Fruit fly (Drosophila melanogaster) whole organism, embryonic: Measurements from ENCODE around the gene CkIIalpha-i3.
A peak's percentile ranks its signal among the peaks of the same experiment; 100 is the strongest.

Experiments used
- Atf3 ChIP-seq: fragments of 200-800 bp; sonication (Bioruptor generic); optimal IDR thresholded peaks from 3 replicates; lab custom pipeline; 2016; ENCODE audit warnings: missing biosample characterization, missing genetic modification characterization
- Bdp1 ChIP-seq: fragments of 200-800 bp; sonication (Bioruptor generic); optimal IDR thresholded peaks from 3 replicates; lab custom pipeline; 2016; ENCODE audit warnings: missing biosample characterization, missing genetic modification characterization
- BtbVII ChIP-seq: fragments of 200-800 bp; sonication (Bioruptor generic); optimal IDR thresholded peaks from 3 replicates; lab custom pipeline; 2017; ENCODE audit warnings: missing biosample characterization, mild to moderate bottlenecking, missing genetic modification characterization
- CG11456 ChIP-seq: fragments of 200-800 bp; sonication (Bioruptor generic); IDR thresholded peaks from 3 replicates; pipeline ENCODE4 v1.3.6; 2022; ENCODE audit warnings: missing biosample characterization, missing genetic modification characterization
- CG12299 ChIP-seq: fragments of 200-800 bp; sonication (Bioruptor generic); optimal IDR thresholded peaks from 2 replicates; lab custom pipeline; 2018; ENCODE audit warnings: missing biosample characterization, mild to moderate bottlenecking, missing genetic modification characterization
- CG14860 ChIP-seq: fragments of 200-800 bp; sonication (Bioruptor generic); IDR thresholded peaks from 3 replicates; pipeline ENCODE4 v1.3.6; 2022; ENCODE audit warnings: missing biosample characterization, missing genetic modification characterization; ENCODE audit not compliant: partially characterized antibody
- CG16863 ChIP-seq: fragments of 200-800 bp; sonication (Bioruptor generic); optimal IDR thresholded peaks from 3 replicates; lab custom pipeline; 2016; ENCODE audit warnings: missing biosample characterization, missing genetic modification characterization
- CG17186 ChIP-seq: fragments of 200-800 bp; sonication (Bioruptor generic); optimal IDR thresholded peaks from 3 replicates; lab custom pipeline; 2017; ENCODE audit warnings: missing biosample characterization, missing genetic modification reagents, missing genetic modification characterization
- CG18619 ChIP-seq: fragments of 200-800 bp; sonication (Bioruptor generic); optimal IDR thresholded peaks from 3 replicates; lab custom pipeline; 2017; ENCODE audit warnings: missing biosample characterization, mild to moderate bottlenecking, missing genetic modification characterization
- CG2889 ChIP-seq: fragments of 200-800 bp; sonication (Bioruptor generic); IDR thresholded peaks from 3 replicates; pipeline ENCODE4 v1.3.6; 2022; ENCODE audit warnings: missing biosample characterization, missing genetic modification characterization
- CG32532 ChIP-seq: fragments of 200-800 bp; sonication (Bioruptor generic); IDR thresholded peaks from 2 replicates; pipeline ENCODE4 v1.3.6; 2022; ENCODE audit warnings: missing biosample characterization, missing genetic modification characterization
- CG3847 ChIP-seq: fragments of 200-800 bp; sonication (Bioruptor generic); IDR thresholded peaks from 2 replicates; pipeline ENCODE4 v1.3.6; 2022; ENCODE audit warnings: missing biosample characterization, missing genetic modification characterization
- CG3995 ChIP-seq: fragments of 200-800 bp; sonication (Bioruptor generic); optimal IDR thresholded peaks from 3 replicates; lab custom pipeline; 2016; ENCODE audit warnings: missing biosample characterization, missing genetic modification characterization
- CG4328 ChIP-seq: fragments of 200-800 bp; sonication (Bioruptor generic); optimal IDR thresholded peaks from 3 replicates; lab custom pipeline; 2017; ENCODE audit warnings: missing biosample characterization, missing genetic modification reagents, missing genetic modification characterization
- CG4360 ChIP-seq: fragments of 200-800 bp; sonication (Bioruptor generic); IDR thresholded peaks from 2 replicates; pipeline ENCODE4 v1.3.6; 2022; ENCODE audit warnings: missing biosample characterization, missing genetic modification characterization
- CG6254 ChIP-seq: fragments of 200-800 bp; sonication (Bioruptor generic); optimal IDR thresholded peaks from 3 replicates; lab custom pipeline; 2017; ENCODE audit warnings: mild to moderate bottlenecking, missing biosample characterization, missing genetic modification reagents, missing genetic modification characterization
- CG7786 ChIP-seq: fragments of 200-800 bp; sonication (Bioruptor generic); optimal IDR thresholded peaks from 2 replicates; lab custom pipeline; 2016; ENCODE audit warnings: missing biosample characterization, missing genetic modification characterization
- CG9609 ChIP-seq: fragments of 200-800 bp; sonication (Bioruptor generic); optimal IDR thresholded peaks from 3 replicates; lab custom pipeline; 2016; ENCODE audit warnings: missing biosample characterization, missing genetic modification characterization
- CHES-1-like ChIP-seq: fragments of 200-800 bp; sonication (Bioruptor generic); optimal IDR thresholded peaks from 2 replicates; lab custom pipeline; 2016; ENCODE audit warnings: missing biosample characterization, missing genetic modification characterization
- ERR ChIP-seq: fragments of 200-800 bp; sonication (Bioruptor generic); optimal IDR thresholded peaks from 2 replicates; lab custom pipeline; 2016; ENCODE audit warnings: missing biosample characterization, missing genetic modification characterization
- H2.0 ChIP-seq: fragments of 200-800 bp; sonication (Bioruptor generic); IDR thresholded peaks from 2 replicates; pipeline ENCODE4 v1.3.6; 2022; ENCODE audit warnings: missing biosample characterization, missing genetic modification characterization
- HLH3B ChIP-seq: fragments of 200-800 bp; sonication (Bioruptor generic); IDR thresholded peaks from 2 replicates; pipeline ENCODE4 v1.3.6; 2022; ENCODE audit warnings: missing biosample characterization, missing genetic modification characterization
- HmgD ChIP-seq: fragments of 200-800 bp; sonication (Bioruptor generic); optimal IDR thresholded peaks from 3 replicates; lab custom pipeline; 2016; ENCODE audit warnings: missing biosample characterization, missing genetic modification characterization
- Kr ChIP-seq: fragments of 200-800 bp; sonication (Bioruptor generic); optimal IDR thresholded peaks from 2 replicates; lab custom pipeline; 2017; ENCODE audit warnings: missing biosample characterization, mild to moderate bottlenecking, missing genetic modification characterization
- Lhr ChIP-seq: fragments of 200-800 bp; sonication (Bioruptor generic); optimal IDR thresholded peaks from 3 replicates; lab custom pipeline; 2017; ENCODE audit warnings: mild to moderate bottlenecking, missing biosample characterization, missing genetic modification reagents, missing genetic modification characterization
- Lpt ChIP-seq: fragments of >200 bp; optimal IDR thresholded peaks from 2 replicates; lab custom pipeline; 2018; ENCODE audit warnings: missing biosample characterization, missing genetic modification characterization
- Mad ChIP-seq: fragments of 200-800 bp; sonication (Bioruptor generic); optimal IDR thresholded peaks from 2 replicates; lab custom pipeline; 2016; ENCODE audit warnings: missing biosample characterization, missing genetic modification characterization
- NFAT ChIP-seq: fragments of 200-800 bp; sonication (Bioruptor generic); IDR thresholded peaks from 2 replicates; pipeline ENCODE4 v1.3.6; 2022; ENCODE audit warnings: missing biosample characterization, missing genetic modification characterization
- Nf-YA ChIP-seq: fragments of 200-800 bp; sonication (Bioruptor generic); IDR thresholded peaks from 2 replicates; pipeline ENCODE4 v1.3.6; 2022; ENCODE audit warnings: missing biosample characterization, missing genetic modification characterization
- Poxn ChIP-seq: fragments of 200-800 bp; sonication (Bioruptor generic); IDR thresholded peaks from 2 replicates; pipeline ENCODE4 v1.3.6; 2022; ENCODE audit warnings: missing biosample characterization, missing genetic modification characterization
- Ptx1 ChIP-seq: fragments of 200-800 bp; sonication (Bioruptor generic); IDR thresholded peaks from 2 replicates; pipeline ENCODE4 v1.3.6; 2022; ENCODE audit warnings: missing biosample characterization, missing genetic modification characterization
- TFAM ChIP-seq: fragments of 200-800 bp; sonication (Bioruptor generic); optimal IDR thresholded peaks from 2 replicates; lab custom pipeline; 2017; ENCODE audit warnings: missing biosample characterization, missing genetic modification characterization, inconsistent platforms
- ase ChIP-seq: fragments of 200-800 bp; sonication (Bioruptor generic); IDR thresholded peaks from 3 replicates; pipeline ENCODE4 v1.3.6; 2022; ENCODE audit warnings: missing biosample characterization, missing genetic modification characterization
- bsh ChIP-seq, 2 experiments: fragments of 200-800 bp; sonication (Bioruptor generic); optimal IDR thresholded peaks; 2 replicates each; lab custom pipeline; 2017 to 2018; ENCODE audit warnings: mild to moderate bottlenecking in 2 of 2, missing biosample characterization in 2 of 2, missing genetic modification characterization in 2 of 2, moderate library complexity in 1 of 2
- ci ChIP-seq: fragments of 200-800 bp; sonication (Bioruptor generic); IDR thresholded peaks from 3 replicates; pipeline ENCODE4 v1.3.6; 2022; ENCODE audit warnings: missing biosample characterization, missing genetic modification characterization
- dmrt99B ChIP-seq: fragments of 200-800 bp; sonication (Bioruptor generic); optimal IDR thresholded peaks from 2 replicates; lab custom pipeline; 2018; ENCODE audit warnings: missing biosample characterization, mild to moderate bottlenecking, missing genetic modification characterization, moderate library complexity
- eyg ChIP-seq: fragments of 200-800 bp; sonication (Bioruptor generic); optimal IDR thresholded peaks from 3 replicates; lab custom pipeline; 2016; ENCODE audit warnings: missing biosample characterization, missing genetic modification characterization
- grau ChIP-seq: fragments of 200-800 bp; optimal IDR thresholded peaks from 3 replicates; lab custom pipeline; 2019; ENCODE audit warnings: missing biosample characterization, mild to moderate bottlenecking, missing genetic modification characterization, moderate library complexity
- gt ChIP-seq: fragments of 200-800 bp; sonication (Bioruptor generic); IDR thresholded peaks from 2 replicates; pipeline ENCODE4 v1.3.6; 2022; ENCODE audit warnings: missing biosample characterization, missing genetic modification characterization
- her ChIP-seq: fragments of 200-800 bp; sonication (Bioruptor generic); optimal IDR thresholded peaks from 2 replicates; lab custom pipeline; 2016; ENCODE audit warnings: missing biosample characterization, missing genetic modification characterization
- nerfin-2 ChIP-seq: fragments of 200-800 bp; sonication (Bioruptor generic); IDR thresholded peaks from 2 replicates; pipeline ENCODE4 v1.3.6; 2022; ENCODE audit warnings: missing biosample characterization, missing genetic modification characterization; ENCODE audit not compliant: partially characterized antibody
- nmo ChIP-seq: fragments of 200-800 bp; sonication (Bioruptor generic); optimal IDR thresholded peaks from 2 replicates; lab custom pipeline; 2018; ENCODE audit warnings: missing biosample characterization, mild to moderate bottlenecking, missing genetic modification characterization, moderate library complexity
- otp ChIP-seq: fragments of 200-800 bp; sonication (Bioruptor generic); IDR thresholded peaks from 3 replicates; pipeline ENCODE4, ENCODE4 v1.3.6; 2022; ENCODE audit warnings: missing biosample characterization, missing genetic modification characterization
- pb ChIP-seq: fragments of 200-800 bp; sonication (Bioruptor generic); optimal IDR thresholded peaks from 3 replicates; lab custom pipeline; 2016; ENCODE audit warnings: missing biosample characterization, missing genetic modification characterization
- repo ChIP-seq: fragments of 200-800 bp; sonication (Bioruptor generic); optimal IDR thresholded peaks from 2 replicates; lab custom pipeline; 2016; ENCODE audit warnings: missing biosample characterization, missing genetic modification characterization
- sd ChIP-seq: fragments of 200-800 bp; sonication (Bioruptor generic); optimal IDR thresholded peaks from 3 replicates; lab custom pipeline; 2018; ENCODE audit warnings: missing biosample characterization, mild to moderate bottlenecking, missing genetic modification characterization, moderate library complexity
- sens ChIP-seq: fragments of 200-800 bp; sonication (Bioruptor generic); peaks from one replicate; lab custom pipeline; 2016; ENCODE audit warnings: missing biosample characterization, missing genetic modification characterization
- slp2 ChIP-seq: fragments of 200-800 bp; sonication (Bioruptor generic); optimal IDR thresholded peaks from 2 replicates; lab custom pipeline; 2016; ENCODE audit warnings: missing biosample characterization, missing genetic modification characterization
- tin ChIP-seq: fragments of 200-800 bp; sonication (Bioruptor generic); optimal IDR thresholded peaks from 3 replicates; lab custom pipeline; 2016; ENCODE audit warnings: missing biosample characterization, missing genetic modification characterization
- toy ChIP-seq: fragments of 200-800 bp; sonication (Bioruptor generic); IDR thresholded peaks from 2 replicates; pipeline ENCODE4 v1.3.6; 2022; ENCODE audit warnings: missing biosample characterization, missing genetic modification characterization
- tup ChIP-seq: fragments of 200-800 bp; sonication (Bioruptor generic); optimal IDR thresholded peaks from 2 replicates; lab custom pipeline; 2016; ENCODE audit warnings: missing biosample characterization, mild to moderate bottlenecking, missing genetic modification characterization, moderate library complexity

CkIIalpha-i3 gene

dm6 chr3L:725527-726191 lies 15.3 kb upstream of the CkIIalpha-i3 start (continued):
- TF ChIP-seq CHES-1-like = peak; percentile 65
- TF ChIP-seq CG4360 = 0 out of 2 replicates have a peak, but pooled peaks have one; percentile 52
- no peak for TF ChIP-seq Lpt (GFP tag; lab: Kevin White, UChicago)
- TF ChIP-seq CG9609 (GFP tag; lab: Kevin White, UChicago) = peak; percentile 85
- TF ChIP-seq Bdp1 (GFP tag; lab: Kevin White, UChicago) = peak; percentile 43
- peak; percentile 84 for TF ChIP-seq CG16863 (GFP tag; lab: Kevin White, UChicago)
- peak; percentile 76 for TF ChIP-seq Mad
- TF ChIP-seq repo (GFP tag; lab: Kevin White, UChicago) = peak; percentile 77
- peak; percentile 99 for TF ChIP-seq sens (GFP tag; lab: Kevin White, UChicago)
- 0 out of 3 replicates have a peak, but pooled peaks have one; percentile 39 for TF ChIP-seq CG2889 (GFP tag; lab: Robert Waterston, UW)
- TF ChIP-seq CG14860 (GFP tag; lab: Robert Waterston, UW) = no peak
- TF ChIP-seq ase (GFP tag; lab: Robert Waterston, UW) = peak; percentile 21; the same call in 1 of the 3 replicates
- TF ChIP-seq nerfin-2 = no peak
- no peak for TF ChIP-seq NFAT
- TF ChIP-seq CG12299 = no peak
- TF ChIP-seq nmo (GFP tag; lab: Kevin White, UChicago) = peak; percentile 84
- TF ChIP-seq sd (tag; lab: Kevin White, UChicago) = peak; percentile 45
- peak; percentile 53 for TF ChIP-seq CG17186 (GFP tag; lab: Kevin White, UChicago)
- peak; percentile 26 for TF ChIP-seq eyg (GFP tag; lab: Kevin White, UChicago)
- peak; percentile 18 for TF ChIP-seq HmgD (GFP tag; lab: Kevin White, UChicago)
- no peak for TF ChIP-seq Poxn
- peak; percentile 21; the same call in 1 of the 2 replicates for TF ChIP-seq CG3847
- peak; percentile 88 for TF ChIP-seq tin
- TF ChIP-seq otp (GFP tag; lab: Robert Waterston, UW) = peak; percentile 92
- TF ChIP-seq BtbVII = no peak
- peak; percentile 59 for TF ChIP-seq dmrt99B
- TF ChIP-seq CG3995 (GFP tag; lab: Kevin White, UChicago) = no peak
- TF ChIP-seq CG4328 (GFP tag; lab: Kevin White, UChicago) = no peak
- TF ChIP-seq grau (tag; lab: Kevin White, UChicago) = peak; percentile 72
- TF ChIP-seq bsh (GFP tag; optimal IDR thresholded peaks at IDR 0.05; lab: Kevin White, UChicago) = peak in 1 of 2 experiments; percentile 91
- TF ChIP-seq toy (GFP tag; lab: Robert Waterston, UW) = no peak
- peak; percentile 74 for TF ChIP-seq TFAM (GFP tag; lab: Kevin White, UChicago)
- TF ChIP-seq ci (GFP tag; lab: Robert Waterston, UW) = peak; percentile 89
- peak; percentile 82 for TF ChIP-seq Kr
- TF ChIP-seq CG6254 (GFP tag; lab: Kevin White, UChicago) = peak; percentile 65
- TF ChIP-seq H2.0 (GFP tag; lab: Robert Waterston, UW) = peak; percentile 45; the same call in 1 of the 2 replicates
- TF ChIP-seq CG7786 (GFP tag; lab: Kevin White, UChicago) = peak; percentile 74
- peak; percentile 63 for TF ChIP-seq her (GFP tag; lab: Kevin White, UChicago)
- no peak for TF ChIP-seq CG32532 (GFP tag; lab: Robert Waterston, UW)
- peak; percentile 65; the same call in 1 of the 2 replicates for TF ChIP-seq gt (GFP tag; lab: Robert Waterston, UW)
- TF ChIP-seq Lhr (GFP tag; lab: Kevin White, UChicago) = peak; percentile 49
- no peak for TF ChIP-seq Nf-YA (GFP tag; lab: Robert Waterston, UW)
- peak; percentile 81 for TF ChIP-seq slp2 (GFP tag; lab: Kevin White, UChicago)
- TF ChIP-seq CG11456 (GFP tag; lab: Robert Waterston, UW) = no peak
- TF ChIP-seq HLH3B (GFP tag; lab: Robert Waterston, UW) = peak; percentile 54; the same call in 1 of the 2 replicates
- TF ChIP-seq Ptx1 (GFP tag; lab: Robert Waterston, UW) = peak; percentile 62
- TF ChIP-seq pb (GFP tag; lab: Kevin White, UChicago) = peak; percentile 50
- peak; percentile 50 for TF ChIP-seq CG18619 (GFP tag; lab: Kevin White, UChicago)
- TF ChIP-seq ERR (GFP tag; lab: Kevin White, UChicago) = no peak
- TF ChIP-seq Atf3 (GFP tag; lab: Kevin White, UChicago) = peak; percentile 86
- peak; percentile 55 for TF ChIP-seq tup (GFP tag; lab: Kevin White, UChicago)
